Fruit fly (Drosophila melanogaster): ENCODE measurements around the gene SmB.

The SmB gene

dm6 chr2L:10386208-10386805, 40.1 kb downstream of the SmB start, which contains the start of the genes Cdk1 and mRpS7 (continued):
- no peak for TF ChIP-seq CG8281 (tag; optimal IDR thresholded peaks at IDR 0.05)
- no peak for TF ChIP-seq CG13287 (GFP tag; IDR thresholded peaks at IDR 0.05; ENCODE audit: partially characterized antibody)
- TF ChIP-seq CG13775 (GFP tag; optimal IDR thresholded peaks at IDR 0.05), result peak; percentile 80
- peak; percentile 33 for TF ChIP-seq BEAF-32 (GFP tag; optimal IDR thresholded peaks at IDR 0.05)
- peak; percentile 76 for TF ChIP-seq gsb-n (tag; optimal IDR thresholded peaks at IDR 0.05)
- no peak for TF ChIP-seq NC2α (GFP tag; optimal IDR thresholded peaks at IDR 0.05)
- TF ChIP-seq CG9727 (GFP tag; optimal IDR thresholded peaks at IDR 0.05), result peak; percentile 77
- TF ChIP-seq CG17912 (GFP tag; optimal IDR thresholded peaks at IDR 0.05), result no peak
- TF ChIP-seq YL-1 (GFP tag; optimal IDR thresholded peaks at IDR 0.05), result peak; percentile 26
- no peak for TF ChIP-seq aop (GFP tag; IDR thresholded peaks at IDR 0.05)
- no peak for TF ChIP-seq sim (GFP tag; IDR thresholded peaks at IDR 0.05)
- TF ChIP-seq prd (optimal IDR thresholded peaks at IDR 0.05), result no peak
- peak; percentile 81 for TF ChIP-seq prd (GFP tag; IDR thresholded peaks at IDR 0.05)
- TF ChIP-seq Ravus (GFP tag; IDR thresholded peaks at IDR 0.05), result no peak; the same call in 1 of the 2 replicates
- no peak for TF ChIP-seq Kr (GFP tag; optimal IDR thresholded peaks at IDR 0.05)
- TF ChIP-seq yki (optimal IDR thresholded peaks at IDR 0.05), result no peak
- TF ChIP-seq CG17612 (GFP tag; IDR thresholded peaks at IDR 0.05), result no peak
- peak; percentile 23 for TF ChIP-seq maf-S (GFP tag; optimal IDR thresholded peaks at IDR 0.05)
- peak in 1 of 2 experiments; percentile 35 for TF ChIP-seq crp (GFP tag; optimal IDR thresholded peaks at IDR 0.05)
- TF ChIP-seq stc (GFP tag; IDR thresholded peaks at IDR 0.05), result peak; percentile 15; the same call in 1 of the 2 replicates
- TF ChIP-seq ken (GFP tag; IDR thresholded peaks at IDR 0.05), result peak; percentile 66; the same call in 2 of the 3 replicates
- no peak for TF ChIP-seq usp (GFP tag; optimal IDR thresholded peaks at IDR 0.05)
- TF ChIP-seq CG6272 (GFP tag; IDR thresholded peaks at IDR 0.05), result 0 out of 2 replicates have a peak, but pooled peaks have one; percentile 7
- TF ChIP-seq CG17802 (tag; optimal IDR thresholded peaks at IDR 0.05), result peak; percentile 85
- TF ChIP-seq scrt (GFP tag; optimal IDR thresholded peaks at IDR 0.05), result peak; percentile 38
- TF ChIP-seq CG13624 (GFP tag; optimal IDR thresholded peaks at IDR 0.05), result peak; percentile 63
- TF ChIP-seq repo (GFP tag; optimal IDR thresholded peaks at IDR 0.05), result no peak
- TF ChIP-seq inv (GFP tag; IDR thresholded peaks at IDR 0.05; ENCODE audit: partially characterized antibody), result no peak
- no peak for TF ChIP-seq hth (optimal IDR thresholded peaks at IDR 0.05)
- no peak for TF ChIP-seq pita (GFP tag; optimal IDR thresholded peaks at IDR 0.05)
- TF ChIP-seq CG9797 (GFP tag; optimal IDR thresholded peaks at IDR 0.05), result peak; percentile 28
- peak; percentile 69; the same call in 1 of the 2 replicates for TF ChIP-seq CG1024 (GFP tag; IDR thresholded peaks at IDR 0.05)
- TF ChIP-seq HmgD (GFP tag; optimal IDR thresholded peaks at IDR 0.05), result peak; percentile 36
- TF ChIP-seq Max (GFP tag; optimal IDR thresholded peaks at IDR 0.05), result peak; percentile 79
- peak; percentile 33 for TF ChIP-seq jumu (GFP tag; optimal IDR thresholded peaks at IDR 0.05)
- TF ChIP-seq ind (GFP tag; optimal IDR thresholded peaks at IDR 0.05), result peak; percentile 77
- TF ChIP-seq C15 (GFP tag; IDR thresholded peaks at IDR 0.05), result no peak
- peak; percentile 87 for TF ChIP-seq CG14710 (tag; optimal IDR thresholded peaks at IDR 0.05)
- TF ChIP-seq Dbx (GFP tag; IDR thresholded peaks at IDR 0.05), result peak; percentile 63; the same call in 2 of the 3 replicates
- peak; percentile 74 for TF ChIP-seq CG14441 (GFP tag; IDR thresholded peaks at IDR 0.05)
- no peak for TF ChIP-seq CG34224 (GFP tag; IDR thresholded peaks at IDR 0.05; ENCODE audit: partially characterized antibody)
- TF ChIP-seq gfzf (GFP tag; optimal IDR thresholded peaks at IDR 0.05), result peak; percentile 26
- peak; percentile 37 for TF ChIP-seq Hmx (GFP tag; optimal IDR thresholded peaks at IDR 0.05)
- TF ChIP-seq Trl (optimal IDR thresholded peaks at IDR 0.05), result no peak
- TF ChIP-seq Trl (GFP tag; optimal IDR thresholded peaks at IDR 0.05), result peak; percentile 54
- TF ChIP-seq CG3726 (GFP tag; IDR thresholded peaks at IDR 0.05), result 0 out of 3 replicates have a peak, but pooled peaks have one; percentile 54
- peak; percentile 70 for TF ChIP-seq zen (tag; optimal IDR thresholded peaks at IDR 0.05)
- peak; percentile 51 for TF ChIP-seq Nf-YB (GFP tag; optimal IDR thresholded peaks at IDR 0.05)
- TF ChIP-seq oc (tag; optimal IDR thresholded peaks at IDR 0.05), result no peak
- TF ChIP-seq slp2 (GFP tag; optimal IDR thresholded peaks at IDR 0.05), result peak; percentile 50
- TF ChIP-seq tin (GFP tag; optimal IDR thresholded peaks at IDR 0.05), result peak; percentile 66
